Worm (Caenorhabditis elegans): ENCODE results near the gene sar-1.
A peak's percentile ranks its signal among the peaks of the same experiment; 100 is the strongest.

DNA sequence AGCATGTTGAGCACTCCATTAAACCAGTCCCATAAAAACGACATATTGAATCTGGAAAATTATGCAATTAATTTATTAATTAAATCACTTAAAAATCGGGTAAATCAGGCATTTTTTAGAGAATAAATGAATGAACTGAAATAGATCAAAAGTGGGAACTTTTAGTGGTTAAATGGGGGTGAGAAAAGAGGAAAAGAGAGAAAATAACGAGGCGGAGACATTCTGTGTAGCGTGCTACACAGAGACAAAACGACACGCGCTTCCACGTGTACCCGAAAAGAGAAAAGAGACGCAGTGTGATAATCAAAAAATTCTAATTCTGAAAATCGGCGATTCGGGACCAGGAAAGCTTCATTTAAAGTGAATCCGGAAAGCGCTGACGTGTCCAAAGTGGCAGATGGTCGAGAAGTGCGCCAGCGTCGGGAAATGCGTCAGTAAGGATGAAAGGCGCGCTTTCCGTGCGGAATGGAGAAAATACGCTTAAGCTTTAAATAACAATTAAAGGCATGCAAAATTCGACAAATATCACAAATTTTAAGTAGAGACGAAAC lies at the start of gene sar-1:
- TF ChIP-seq sdz-38 (tag; optimal IDR thresholded peaks at IDR 0.05) (no peak), snpc-4 (GFP tag; optimal IDR thresholded peaks at IDR 0.05) (no peak), snpc-4 (tag; optimal IDR thresholded peaks at IDR 0.05) (peak in 2 of 4 experiments; percentile 65 to 70), atf-7 (tag; optimal IDR thresholded peaks at IDR 0.05) (peak; percentile 21), nhr-80 (tag; optimal IDR thresholded peaks at IDR 0.05) (peak; percentile 65), lin-26 (GFP tag; IDR thresholded peaks at IDR 0.05) (no peak), pbrm-1 (GFP tag; IDR thresholded peaks at IDR 0.05) (peak; percentile 79), ets-4 (GFP tag; optimal IDR thresholded peaks at IDR 0.05) (no peak), tbp1 (GFP tag; optimal IDR thresholded peaks at IDR 0.05) (peak; percentile 59), egrh-3 (GFP tag; IDR thresholded peaks at IDR 0.05) (no peak), B0336.3 (GFP tag; IDR thresholded peaks at IDR 0.05) (peak; percentile 74), T07F8.4 (tag; optimal IDR thresholded peaks at IDR 0.05) (no peak), ztf-6 (GFP tag; IDR thresholded peaks at IDR 0.05) (no peak), efl-1 (GFP tag; optimal IDR thresholded peaks at IDR 0.05) (peak; percentile 55), let-526 (GFP tag; IDR thresholded peaks at IDR 0.05) (0 out of 2 replicates have a peak, but pooled peaks have one; percentile 7)
